Fruit fly (Drosophila melanogaster) whole organism, embryonic: ENCODE results near the gene Polr3A.
A peak's percentile ranks its signal among the peaks of the same experiment; 100 is the strongest.

Experiments used
- Atf6 ChIP-seq: fragments of 200-800 bp; sonication (Bioruptor generic); IDR thresholded peaks from 2 replicates; pipeline ENCODE4 v1.3.6; 2022; ENCODE audit warnings: missing biosample characterization, missing genetic modification characterization
- Bdp1 ChIP-seq: fragments of 200-800 bp; sonication (Bioruptor generic); optimal IDR thresholded peaks from 3 replicates; lab custom pipeline; 2016; ENCODE audit warnings: missing biosample characterization, missing genetic modification characterization
- CG1024 ChIP-seq: fragments of 200-800 bp; sonication (Bioruptor generic); IDR thresholded peaks from 2 replicates; pipeline ENCODE4 v1.3.6; 2022; ENCODE audit warnings: missing biosample characterization, missing genetic modification characterization
- CG10979 ChIP-seq: fragments of 200-800 bp; sonication (Bioruptor generic); optimal IDR thresholded peaks from 2 replicates; lab custom pipeline; 2018; ENCODE audit warnings: missing biosample characterization, mild to moderate bottlenecking, missing genetic modification characterization, moderate library complexity
- CG12391 ChIP-seq: fragments of 200-800 bp; sonication (Bioruptor generic); optimal IDR thresholded peaks from 3 replicates; lab custom pipeline; 2018; ENCODE audit warnings: missing biosample characterization, mild to moderate bottlenecking, missing genetic modification characterization, moderate library complexity
- CG12659 ChIP-seq: fragments of 200-800 bp; sonication (Bioruptor generic); optimal IDR thresholded peaks from 3 replicates; lab custom pipeline; 2017; ENCODE audit warnings: mild to moderate bottlenecking, missing biosample characterization, missing genetic modification reagents, missing genetic modification characterization
- CG13123 ChIP-seq: fragments of 200-800 bp; sonication (Bioruptor generic); optimal IDR thresholded peaks from 2 replicates; lab custom pipeline; 2016; ENCODE audit warnings: missing biosample characterization, missing genetic modification characterization
- CG13296 ChIP-seq: fragments of 200-800 bp; sonication (Bioruptor generic); optimal IDR thresholded peaks from 3 replicates; lab custom pipeline; 2018; ENCODE audit warnings: missing biosample characterization, mild to moderate bottlenecking, missing genetic modification characterization
- CG13624 ChIP-seq: fragments of 200-800 bp; sonication (Bioruptor generic); optimal IDR thresholded peaks from 2 replicates; lab custom pipeline; 2016; ENCODE audit warnings: missing biosample characterization, missing genetic modification characterization
- CG14710 ChIP-seq: fragments of 200-800 bp; sonication (Bioruptor generic); optimal IDR thresholded peaks from 3 replicates; lab custom pipeline; 2019; ENCODE audit warnings: missing biosample characterization, mild to moderate bottlenecking, missing genetic modification characterization, moderate library complexity
- CG14965 ChIP-seq: fragments of 200-800 bp; sonication (Bioruptor generic); optimal IDR thresholded peaks from 2 replicates; lab custom pipeline; 2016; ENCODE audit warnings: missing biosample characterization, missing genetic modification characterization, borderline replicate concordance
- CG15011 ChIP-seq: fragments of 200-800 bp; sonication (Bioruptor generic); optimal IDR thresholded peaks from 3 replicates; lab custom pipeline; 2018; ENCODE audit warnings: missing biosample characterization, mild to moderate bottlenecking, missing genetic modification characterization
- CG15073 ChIP-seq: fragments of 200-800 bp; sonication (Bioruptor generic); optimal IDR thresholded peaks from 2 replicates; lab custom pipeline; 2016; ENCODE audit warnings: missing biosample characterization, missing genetic modification characterization
- CG15269 ChIP-seq: fragments of 200-800 bp; sonication (Bioruptor generic); optimal IDR thresholded peaks from 2 replicates; lab custom pipeline; 2018; ENCODE audit warnings: missing biosample characterization, mild to moderate bottlenecking, missing genetic modification characterization, moderate library complexity
- CG17829 ChIP-seq: fragments of 200-800 bp; optimal IDR thresholded peaks from 2 replicates; lab custom pipeline; 2019; ENCODE audit warnings: missing biosample characterization, mild to moderate bottlenecking, missing genetic modification characterization, moderate library complexity
- CG18011 ChIP-seq: fragments of 200-800 bp; sonication (Bioruptor generic); optimal IDR thresholded peaks from 2 replicates; lab custom pipeline; 2017; ENCODE audit warnings: missing biosample characterization, missing genetic modification characterization, mild to moderate bottlenecking, moderate library complexity, missing genotype
- CG18476 ChIP-seq: fragments of 200-800 bp; sonication (Bioruptor generic); optimal IDR thresholded peaks from 2 replicates; lab custom pipeline; 2016; ENCODE audit warnings: missing biosample characterization, mild to moderate bottlenecking, missing genetic modification characterization
- CG3065 ChIP-seq: fragments of 200-800 bp; sonication (Bioruptor generic); optimal IDR thresholded peaks from 2 replicates; lab custom pipeline; 2016; ENCODE audit warnings: missing biosample characterization, missing genetic modification characterization
- CG7839 ChIP-seq: fragments of 200-800 bp; sonication (Bioruptor generic); optimal IDR thresholded peaks from 3 replicates; lab custom pipeline; 2018; ENCODE audit warnings: missing biosample characterization, mild to moderate bottlenecking, missing genetic modification characterization, moderate library complexity
- CG8388 ChIP-seq: fragments of 200-800 bp; sonication (Bioruptor generic); optimal IDR thresholded peaks from 2 replicates; lab custom pipeline; 2019; ENCODE audit warnings: missing biosample characterization, mild to moderate bottlenecking, missing genetic modification characterization, moderate library complexity
- CG9437 ChIP-seq: fragments of 200-800 bp; sonication (Bioruptor generic); optimal IDR thresholded peaks from 2 replicates; lab custom pipeline; 2018; ENCODE audit warnings: missing biosample characterization, mild to moderate bottlenecking, missing genetic modification characterization
- CG9932 ChIP-seq: fragments of 200-800 bp; sonication (Bioruptor generic); IDR thresholded peaks from 2 replicates; pipeline ENCODE4 v1.3.6; 2022; ENCODE audit warnings: missing biosample characterization, missing genetic modification characterization
- Dip3 ChIP-seq: fragments of 200-800 bp; sonication (Bioruptor generic); optimal IDR thresholded peaks from 3 replicates; lab custom pipeline; 2016; ENCODE audit warnings: missing biosample characterization, missing genetic modification characterization
- Doc2 ChIP-seq: fragments of 200-800 bp; sonication (Bioruptor generic); IDR thresholded peaks from 2 replicates; pipeline ENCODE4 v1.3.6; 2022; ENCODE audit warnings: missing biosample characterization, missing genetic modification characterization
- Elba2 ChIP-seq: fragments of 200-800 bp; sonication (Bioruptor generic); optimal IDR thresholded peaks from 3 replicates; lab custom pipeline; 2016; ENCODE audit warnings: missing biosample characterization, missing genetic modification characterization
- Fer1 ChIP-seq: fragments of 200-800 bp; sonication (Bioruptor generic); optimal IDR thresholded peaks from 2 replicates; lab custom pipeline; 2017; ENCODE audit warnings: missing biosample characterization, mild to moderate bottlenecking, missing genetic modification characterization
- Fer3 ChIP-seq: fragments of 200-800 bp; sonication (Bioruptor generic); optimal IDR thresholded peaks from 2 replicates; lab custom pipeline; 2018; ENCODE audit warnings: missing biosample characterization, mild to moderate bottlenecking, missing genetic modification characterization, moderate library complexity
- HLH4C ChIP-seq: fragments of 200-800 bp; sonication (Bioruptor generic); IDR thresholded peaks from 3 replicates; pipeline ENCODE4 v1.3.6; 2022; ENCODE audit warnings: missing biosample characterization, missing genetic modification characterization; ENCODE audit not compliant: partially characterized antibody
- Hr39 ChIP-seq: fragments of >200 bp; optimal IDR thresholded peaks from 2 replicates; lab custom pipeline; 2017
- Med ChIP-seq: fragments of 200-800 bp; sonication (Bioruptor generic); peaks from one replicate; lab custom pipeline; 2016; ENCODE audit warnings: missing biosample characterization, missing genetic modification characterization, mild to moderate bottlenecking, inconsistent platforms, moderate library complexity
- Myb ChIP-seq: fragments of 200-800 bp; sonication (Bioruptor generic); optimal IDR thresholded peaks from 2 replicates; lab custom pipeline; 2016; ENCODE audit warnings: missing biosample characterization, missing genetic modification characterization
- NK7.1 ChIP-seq: fragments of 200-800 bp; sonication (Bioruptor generic); optimal IDR thresholded peaks from 3 replicates; lab custom pipeline; 2016; ENCODE audit warnings: missing biosample characterization, missing genetic modification characterization
- aop ChIP-seq: fragments of 200-800 bp; sonication (Bioruptor generic); IDR thresholded peaks from 2 replicates; pipeline ENCODE4 v1.3.6; 2022; ENCODE audit warnings: missing biosample characterization, missing genetic modification characterization
- ato ChIP-seq: fragments of 200-800 bp; sonication (Bioruptor generic); IDR thresholded peaks from 2 replicates; pipeline ENCODE4 v1.3.6; 2022; ENCODE audit warnings: missing biosample characterization, missing genetic modification characterization; ENCODE audit not compliant: partially characterized antibody
- dan ChIP-seq: fragments of 200-800 bp; sonication (Bioruptor generic); IDR thresholded peaks from 2 replicates; pipeline ENCODE4 v1.3.6; 2022; ENCODE audit warnings: missing biosample characterization, missing genetic modification characterization
- disco-r ChIP-seq: fragments of 200-800 bp; sonication (Bioruptor generic); optimal IDR thresholded peaks from 2 replicates; lab custom pipeline; 2016; ENCODE audit warnings: missing biosample characterization, missing genetic modification characterization
- fd102C ChIP-seq: fragments of 200-800 bp; sonication (Bioruptor generic); optimal IDR thresholded peaks from 2 replicates; lab custom pipeline; 2018; ENCODE audit warnings: missing biosample characterization, mild to moderate bottlenecking, missing genetic modification characterization, moderate library complexity
- gsb-n ChIP-seq: fragments of 200-800 bp; sonication (Bioruptor generic); optimal IDR thresholded peaks from 3 replicates; lab custom pipeline; 2018; ENCODE audit warnings: missing biosample characterization, mild to moderate bottlenecking, missing genetic modification characterization
- hb ChIP-seq: fragments of 200-800 bp; sonication (Bioruptor generic); IDR thresholded peaks from 3 replicates; pipeline ENCODE4 v1.3.6; 2022; ENCODE audit warnings: missing biosample characterization, missing genetic modification characterization; ENCODE audit not compliant: partially characterized antibody
- hth ChIP-seq: fragments of >200 bp; optimal IDR thresholded peaks from 2 replicates; lab custom pipeline; 2017; ENCODE audit warnings: inconsistent platforms
- insv ChIP-seq, 2 experiments: fragments of 200-800 bp; sonication (Bioruptor generic); optimal IDR thresholded peaks; 3 replicates each; lab custom pipeline; 2016 to 2018; ENCODE audit warnings: missing biosample characterization in 2 of 2, missing genetic modification characterization in 2 of 2
- kni ChIP-seq: fragments of 200-800 bp; sonication (Bioruptor generic); optimal IDR thresholded peaks from 3 replicates; lab custom pipeline; 2017; ENCODE audit warnings: mild to moderate bottlenecking, missing biosample characterization, missing genetic modification reagents, missing genetic modification characterization
- mam ChIP-seq: fragments of 200-800 bp; sonication (Bioruptor generic); optimal IDR thresholded peaks from 3 replicates; lab custom pipeline; 2016; ENCODE audit warnings: missing biosample characterization, missing genetic modification characterization
- nerfin-1 ChIP-seq: fragments of 200-800 bp; sonication (Bioruptor generic); optimal IDR thresholded peaks from 3 replicates; lab custom pipeline; 2019; ENCODE audit warnings: missing biosample characterization, mild to moderate bottlenecking, missing genetic modification characterization, moderate library complexity
- nom ChIP-seq: fragments of 200-800 bp; sonication (Bioruptor generic); optimal IDR thresholded peaks from 2 replicates; lab custom pipeline; 2017; ENCODE audit warnings: missing biosample characterization, missing genetic modification characterization, mild to moderate bottlenecking, moderate library complexity, missing genetic modification reagents
- pnt ChIP-seq: fragments of 200-800 bp; sonication (Bioruptor generic); optimal IDR thresholded peaks from 3 replicates; lab custom pipeline; 2016; ENCODE audit warnings: missing biosample characterization, missing genetic modification characterization
- prd ChIP-seq, 3 experiments: fragments of >200 bp in 2 of 3; fragments of 200-800 bp in 1 of 3; sonication (Bioruptor generic) in 1 of 3; optimal IDR thresholded peaks in 2 of 3; IDR thresholded peaks in 1 of 3; 2 replicates in 2 of 3; 3 replicates in 1 of 3; pipeline versions ENCODE4 v1.3.6 to Lab custom; 2017 to 2022; ENCODE audit warnings: missing biosample characterization in 1 of 3, missing genetic modification characterization in 1 of 3
- pum ChIP-seq: fragments of 200-800 bp; sonication (Bioruptor generic); optimal IDR thresholded peaks from 2 replicates; lab custom pipeline; 2016; ENCODE audit warnings: missing biosample characterization, missing genetic modification characterization
- tup ChIP-seq: fragments of 200-800 bp; sonication (Bioruptor generic); optimal IDR thresholded peaks from 2 replicates; lab custom pipeline; 2016; ENCODE audit warnings: missing biosample characterization, mild to moderate bottlenecking, missing genetic modification characterization, moderate library complexity
- zf30C ChIP-seq: fragments of 200-800 bp; sonication (Bioruptor generic); optimal IDR thresholded peaks from 3 replicates; lab custom pipeline; 2018; ENCODE audit warnings: missing biosample characterization, mild to moderate bottlenecking, missing genetic modification characterization

Polr3A gene

dm6 chrX:15733995-15734394 is 28.8 kb upstream of the Polr3A start, which contains the start of the genes CG12379 and MagR (continued):
- TF ChIP-seq CG13296 (GFP tag; lab: Kevin White, UChicago) (peak; percentile 64), mam (peak; percentile 72), CG13624 (GFP tag; lab: Kevin White, UChicago) (peak; percentile 21), CG12659 (GFP tag; lab: Kevin White, UChicago) (peak; percentile 71), insv (GFP tag; optimal IDR thresholded peaks at IDR 0.05; lab: Kevin White, UChicago) (peak in 1 of 2 experiments; percentile 48), Fer3 (tag; lab: Kevin White, UChicago) (peak; percentile 66), pum (GFP tag; lab: Kevin White, UChicago) (peak; percentile 55), tup (GFP tag; lab: Kevin White, UChicago) (no peak), Elba2 (GFP tag; lab: Kevin White, UChicago) (peak; percentile 8), zf30C (GFP tag; lab: Kevin White, UChicago) (no peak), CG14710 (tag; lab: Kevin White, UChicago) (peak; percentile 79), gsb-n (tag; lab: Kevin White, UChicago) (no peak), fd102C (GFP tag; lab: Kevin White, UChicago) (no peak), NK7.1 (GFP tag; lab: Kevin White, UChicago) (peak; percentile 27), aop (GFP tag; lab: Robert Waterston, UW) (no peak), Dip3 (peak; percentile 34), CG18476 (GFP tag; lab: Kevin White, UChicago) (no peak), CG13123 (GFP tag; lab: Kevin White, UChicago) (no peak), HLH4C (GFP tag; lab: Robert Waterston, UW) (peak; percentile 79), dan (GFP tag; lab: Robert Waterston, UW) (no peak), prd (optimal IDR thresholded peaks at IDR 0.05; lab: Kevin White, UChicago) (no peak), prd (GFP tag; IDR thresholded peaks at IDR 0.05; lab: Robert Waterston, UW) (peak; percentile 70), Atf6 (GFP tag; lab: Robert Waterston, UW) (peak; percentile 59; the same call in 1 of the 2 replicates), Myb (GFP tag; lab: Kevin White, UChicago) (peak; percentile 75), CG18011 (GFP tag; lab: Kevin White, UChicago) (peak; percentile 25), CG15073 (no peak), CG9437 (GFP tag; lab: Kevin White, UChicago) (peak; percentile 16), Doc2 (GFP tag; lab: Robert Waterston, UW) (no peak), Fer1 (GFP tag; lab: Kevin White, UChicago) (peak; percentile 67), CG9932 (GFP tag; lab: Robert Waterston, UW) (peak; percentile 74), hth (lab: Kevin White, UChicago) (no peak), CG15011 (GFP tag; lab: Kevin White, UChicago) (no peak), CG17829 (tag; lab: Kevin White, UChicago) (peak; percentile 33), nom (GFP tag; lab: Kevin White, UChicago) (peak; percentile 28), ato (GFP tag; lab: Robert Waterston, UW) (0 out of 2 replicates have a peak, but pooled peaks have one; percentile 31), CG1024 (no peak), nerfin-1 (tag; lab: Kevin White, UChicago) (peak; percentile 79), CG14965 (GFP tag; lab: Kevin White, UChicago) (no peak), hb (GFP tag; lab: Robert Waterston, UW) (peak; percentile 70; the same call in 1 of the 3 replicates), Med (GFP tag; lab: Kevin White, UChicago) (peak; percentile 91), disco-r (GFP tag; lab: Kevin White, UChicago) (peak; percentile 18), CG15269 (tag; lab: Kevin White, UChicago) (no peak), CG8388 (peak; percentile 33), CG10979 (tag; lab: Kevin White, UChicago) (peak; percentile 30), pnt (GFP tag; lab: Kevin White, UChicago) (peak; percentile 36), Bdp1 (GFP tag; lab: Kevin White, UChicago) (peak; percentile 42), Hr39 (no peak), CG3065 (GFP tag; lab: Kevin White, UChicago) (peak; percentile 16), CG7839 (no peak), kni (GFP tag; lab: Kevin White, UChicago) (peak; percentile 43), CG12391 (tag; lab: Kevin White, UChicago) (peak; percentile 65)
